Fruit fly (Drosophila melanogaster) whole organism, embryonic: ENCODE data around the gene Hrb98DE.
A peak's percentile ranks its signal among the peaks of the same experiment; 100 is the strongest.

Experiments
- Abd-B ChIP-seq: fragments of 200-800 bp; sonication (Bioruptor generic); optimal IDR thresholded peaks from 2 replicates; lab custom pipeline; 2018; ENCODE audit warnings: missing biosample characterization, mild to moderate bottlenecking, missing genetic modification characterization, moderate library complexity
- Antp ChIP-seq: fragments of 200-800 bp; sonication (Bioruptor generic); optimal IDR thresholded peaks from 3 replicates; lab custom pipeline; 2016; ENCODE audit warnings: missing biosample characterization, missing genetic modification characterization
- Asciz ChIP-seq: fragments of 200-800 bp; sonication (Bioruptor generic); optimal IDR thresholded peaks from 2 replicates; lab custom pipeline; 2017; ENCODE audit warnings: missing biosample characterization, mild to moderate bottlenecking, missing genetic modification characterization, missing genetic modification reagents
- Bdp1 ChIP-seq: fragments of 200-800 bp; sonication (Bioruptor generic); optimal IDR thresholded peaks from 3 replicates; lab custom pipeline; 2016; ENCODE audit warnings: missing biosample characterization, missing genetic modification characterization
- CG10209 ChIP-seq: fragments of 200-800 bp; sonication (Bioruptor generic); optimal IDR thresholded peaks from 3 replicates; lab custom pipeline; 2017; ENCODE audit warnings: missing biosample characterization, mild to moderate bottlenecking, missing genetic modification characterization, missing genetic modification reagents
- CG10565 ChIP-seq: fragments of 200-800 bp; sonication (Bioruptor generic); optimal IDR thresholded peaks from 3 replicates; lab custom pipeline; 2016; ENCODE audit warnings: missing biosample characterization, mild to moderate bottlenecking, missing genetic modification characterization
- CG12104 ChIP-seq: fragments of 200-800 bp; sonication (Bioruptor generic); optimal IDR thresholded peaks from 3 replicates; lab custom pipeline; 2016; ENCODE audit warnings: missing biosample characterization, missing genetic modification characterization
- CG13775 ChIP-seq: fragments of 200-800 bp; sonication (Bioruptor generic); optimal IDR thresholded peaks from 3 replicates; lab custom pipeline; 2017; ENCODE audit warnings: missing biosample characterization, mild to moderate bottlenecking, missing genetic modification characterization
- CG15073 ChIP-seq: fragments of 200-800 bp; sonication (Bioruptor generic); optimal IDR thresholded peaks from 2 replicates; lab custom pipeline; 2016; ENCODE audit warnings: missing biosample characterization, missing genetic modification characterization
- CG15514 ChIP-seq: fragments of 200-800 bp; sonication (Bioruptor generic); optimal IDR thresholded peaks from 3 replicates; lab custom pipeline; 2017; ENCODE audit warnings: missing biosample characterization, missing genetic modification characterization, mild to moderate bottlenecking, moderate library complexity, missing genetic modification reagents
- CG16779 ChIP-seq: fragments of 200-800 bp; sonication (Bioruptor generic); IDR thresholded peaks from 2 replicates; pipeline ENCODE4 v1.3.6; 2022; ENCODE audit warnings: missing biosample characterization, missing genetic modification characterization
- CG17361 ChIP-seq: fragments of 200-800 bp; sonication (Bioruptor generic); IDR thresholded peaks from 3 replicates; pipeline ENCODE4 v1.3.6; 2022; ENCODE audit warnings: missing biosample characterization, missing genetic modification characterization
- CG17385 ChIP-seq: fragments of 200-800 bp; sonication (Bioruptor generic); optimal IDR thresholded peaks from 3 replicates; lab custom pipeline; 2018; ENCODE audit warnings: missing biosample characterization, mild to moderate bottlenecking, missing genetic modification characterization
- CG18262 ChIP-seq: fragments of 200-800 bp; optimal IDR thresholded peaks from 3 replicates; lab custom pipeline; 2019; ENCODE audit warnings: missing biosample characterization, mild to moderate bottlenecking, missing genetic modification characterization, moderate library complexity
- CG18619 ChIP-seq: fragments of 200-800 bp; sonication (Bioruptor generic); optimal IDR thresholded peaks from 3 replicates; lab custom pipeline; 2017; ENCODE audit warnings: missing biosample characterization, mild to moderate bottlenecking, missing genetic modification characterization
- CG2678 ChIP-seq: fragments of 200-800 bp; sonication (Bioruptor generic); optimal IDR thresholded peaks from 3 replicates; lab custom pipeline; 2019; ENCODE audit warnings: missing biosample characterization, mild to moderate bottlenecking, missing genetic modification characterization, moderate library complexity
- CG31441 ChIP-seq: fragments of 200-800 bp; sonication (Bioruptor generic); IDR thresholded peaks from 2 replicates; pipeline ENCODE4 v1.3.6; 2022; ENCODE audit warnings: missing biosample characterization, missing genetic modification characterization
- CG3281 ChIP-seq: fragments of 200-800 bp; sonication (Bioruptor generic); optimal IDR thresholded peaks from 3 replicates; lab custom pipeline; 2017; ENCODE audit warnings: missing biosample characterization, mild to moderate bottlenecking, missing genetic modification characterization
- CG34376 ChIP-seq: fragments of 200-800 bp; sonication (Bioruptor generic); optimal IDR thresholded peaks from 2 replicates; lab custom pipeline; 2018; ENCODE audit warnings: missing biosample characterization, mild to moderate bottlenecking, missing genetic modification characterization
- CG42726 ChIP-seq: fragments of 200-800 bp; sonication (Bioruptor generic); IDR thresholded peaks from 2 replicates; pipeline ENCODE4 v1.3.6; 2022; ENCODE audit warnings: missing biosample characterization, missing genetic modification characterization; ENCODE audit not compliant: partially characterized antibody
- CG4360 ChIP-seq: fragments of 200-800 bp; sonication (Bioruptor generic); IDR thresholded peaks from 2 replicates; pipeline ENCODE4 v1.3.6; 2022; ENCODE audit warnings: missing biosample characterization, missing genetic modification characterization
- CG4424 ChIP-seq: fragments of 200-800 bp; sonication (Bioruptor generic); optimal IDR thresholded peaks from 3 replicates; lab custom pipeline; 2016; ENCODE audit warnings: missing biosample characterization, missing genetic modification characterization
- CG4707 ChIP-seq: fragments of 200-800 bp; sonication (Bioruptor generic); optimal IDR thresholded peaks from 2 replicates; lab custom pipeline; 2018; ENCODE audit warnings: missing biosample characterization, mild to moderate bottlenecking, missing genetic modification characterization, moderate library complexity
- CG4820 ChIP-seq: fragments of 200-800 bp; sonication (Bioruptor generic); optimal IDR thresholded peaks from 3 replicates; lab custom pipeline; 2016; ENCODE audit warnings: missing biosample characterization, missing genetic modification characterization
- CrebB ChIP-seq: fragments of 200-800 bp; sonication (Bioruptor generic); optimal IDR thresholded peaks from 3 replicates; lab custom pipeline; 2018; ENCODE audit warnings: missing biosample characterization, mild to moderate bottlenecking, missing genetic modification characterization
- Drgx ChIP-seq: fragments of 200-800 bp; sonication (Bioruptor generic); IDR thresholded peaks from 2 replicates; pipeline ENCODE4 v1.3.6; 2022; ENCODE audit warnings: missing biosample characterization, missing genetic modification characterization
- E2f2 ChIP-seq: fragments of 200-800 bp; sonication (Bioruptor generic); IDR thresholded peaks from 2 replicates; pipeline ENCODE4 v1.3.6; 2022; ENCODE audit warnings: missing biosample characterization, missing genetic modification characterization
- Ets65A ChIP-seq: fragments of 200-800 bp; sonication (Bioruptor generic); peaks from one replicate; lab custom pipeline; 2016; ENCODE audit warnings: missing biosample characterization, missing genetic modification characterization
- Hr51 ChIP-seq, 2 experiments: fragments of 200-800 bp; sonication (Bioruptor generic); optimal IDR thresholded peaks; 2 replicates in 1 of 2; 3 replicates in 1 of 2; lab custom pipeline; 2016 to 2018; ENCODE audit warnings: missing biosample characterization in 2 of 2, missing genetic modification characterization in 2 of 2, mild to moderate bottlenecking in 1 of 2, moderate library complexity in 1 of 2
- Lim3 ChIP-seq: fragments of 200-800 bp; sonication (Bioruptor generic); IDR thresholded peaks from 2 replicates; pipeline ENCODE4 v1.3.6; 2022; ENCODE audit warnings: missing biosample characterization, missing genetic modification characterization
- Med ChIP-seq: fragments of 200-800 bp; sonication (Bioruptor generic); peaks from one replicate; lab custom pipeline; 2016; ENCODE audit warnings: missing biosample characterization, missing genetic modification characterization, mild to moderate bottlenecking, inconsistent platforms, moderate library complexity
- Ptx1 ChIP-seq: fragments of 200-800 bp; sonication (Bioruptor generic); IDR thresholded peaks from 2 replicates; pipeline ENCODE4 v1.3.6; 2022; ENCODE audit warnings: missing biosample characterization, missing genetic modification characterization
- Sin3A ChIP-seq: fragments of >200 bp; optimal IDR thresholded peaks from 2 replicates; lab custom pipeline; 2018
- Sox102F ChIP-seq: fragments of 200-800 bp; sonication (Bioruptor generic); optimal IDR thresholded peaks from 2 replicates; lab custom pipeline; 2018; ENCODE audit warnings: missing biosample characterization, mild to moderate bottlenecking, missing genetic modification characterization, moderate library complexity
- Spps ChIP-seq: fragments of 200-800 bp; sonication (Bioruptor generic); optimal IDR thresholded peaks from 2 replicates; lab custom pipeline; 2018; ENCODE audit warnings: missing biosample characterization, mild to moderate bottlenecking, missing genetic modification characterization
- bbx ChIP-seq: fragments of 200-800 bp; sonication (Bioruptor generic); IDR thresholded peaks from 2 replicates; pipeline ENCODE4 v1.3.6; 2022; ENCODE audit warnings: missing biosample characterization, missing genetic modification characterization; ENCODE audit not compliant: partially characterized antibody
- bsh ChIP-seq, 2 experiments: fragments of 200-800 bp; sonication (Bioruptor generic); optimal IDR thresholded peaks; 2 replicates each; lab custom pipeline; 2017 to 2018; ENCODE audit warnings: mild to moderate bottlenecking in 2 of 2, missing biosample characterization in 2 of 2, missing genetic modification characterization in 2 of 2, moderate library complexity in 1 of 2
- dan ChIP-seq: fragments of 200-800 bp; sonication (Bioruptor generic); IDR thresholded peaks from 2 replicates; pipeline ENCODE4 v1.3.6; 2022; ENCODE audit warnings: missing biosample characterization, missing genetic modification characterization
- dpn ChIP-seq, 2 experiments: fragments of 200-800 bp; sonication (Bioruptor generic); optimal IDR thresholded peaks; 3 replicates each; lab custom pipeline; 2016; ENCODE audit warnings: missing biosample characterization in 2 of 2, missing genetic modification characterization in 2 of 2
- ewg ChIP-seq: fragments of 200-800 bp; sonication (Bioruptor generic); optimal IDR thresholded peaks from 3 replicates; lab custom pipeline; 2017; ENCODE audit warnings: mild to moderate bottlenecking, missing biosample characterization, missing genetic modification reagents, missing genetic modification characterization
- gsb ChIP-seq: fragments of 200-800 bp; sonication (Bioruptor generic); IDR thresholded peaks from 2 replicates; pipeline ENCODE4 v1.3.6; 2022; ENCODE audit warnings: missing biosample characterization, missing genetic modification characterization
- h ChIP-seq: fragments of >200 bp; optimal IDR thresholded peaks from 2 replicates; lab custom pipeline; 2017
- inv ChIP-seq: fragments of 200-800 bp; sonication (Bioruptor generic); IDR thresholded peaks from 2 replicates; pipeline ENCODE4 v1.3.6; 2022; ENCODE audit warnings: missing biosample characterization, missing genetic modification characterization; ENCODE audit not compliant: partially characterized antibody
- nerfin-1 ChIP-seq: fragments of 200-800 bp; sonication (Bioruptor generic); optimal IDR thresholded peaks from 3 replicates; lab custom pipeline; 2019; ENCODE audit warnings: missing biosample characterization, mild to moderate bottlenecking, missing genetic modification characterization, moderate library complexity
- nmo ChIP-seq: fragments of 200-800 bp; sonication (Bioruptor generic); optimal IDR thresholded peaks from 2 replicates; lab custom pipeline; 2018; ENCODE audit warnings: missing biosample characterization, mild to moderate bottlenecking, missing genetic modification characterization, moderate library complexity
- pb ChIP-seq: fragments of 200-800 bp; sonication (Bioruptor generic); optimal IDR thresholded peaks from 3 replicates; lab custom pipeline; 2016; ENCODE audit warnings: missing biosample characterization, missing genetic modification characterization
- pita ChIP-seq: fragments of 200-800 bp; sonication (Bioruptor generic); optimal IDR thresholded peaks from 2 replicates; lab custom pipeline; 2017; ENCODE audit warnings: missing biosample characterization, mild to moderate bottlenecking, missing genetic modification characterization
- row ChIP-seq: fragments of 200-800 bp; sonication (Bioruptor generic); IDR thresholded peaks from 3 replicates; pipeline ENCODE4 v1.3.6; 2022; ENCODE audit warnings: missing biosample characterization, missing genetic modification characterization
- sens ChIP-seq: fragments of 200-800 bp; sonication (Bioruptor generic); peaks from one replicate; lab custom pipeline; 2016; ENCODE audit warnings: missing biosample characterization, missing genetic modification characterization
- unpg ChIP-seq: fragments of 200-800 bp; sonication (Bioruptor generic); optimal IDR thresholded peaks from 3 replicates; lab custom pipeline; 2018; ENCODE audit warnings: missing biosample characterization, mild to moderate bottlenecking, missing genetic modification characterization, moderate library complexity
- zf30C ChIP-seq: fragments of 200-800 bp; sonication (Bioruptor generic); optimal IDR thresholded peaks from 3 replicates; lab custom pipeline; 2018; ENCODE audit warnings: missing biosample characterization, mild to moderate bottlenecking, missing genetic modification characterization
- zfh2 ChIP-seq: fragments of 200-800 bp; sonication (Bioruptor generic); optimal IDR thresholded peaks from 2 replicates; lab custom pipeline; 2016; ENCODE audit warnings: missing biosample characterization, missing genetic modification characterization

The Hrb98DE gene

DNA sequence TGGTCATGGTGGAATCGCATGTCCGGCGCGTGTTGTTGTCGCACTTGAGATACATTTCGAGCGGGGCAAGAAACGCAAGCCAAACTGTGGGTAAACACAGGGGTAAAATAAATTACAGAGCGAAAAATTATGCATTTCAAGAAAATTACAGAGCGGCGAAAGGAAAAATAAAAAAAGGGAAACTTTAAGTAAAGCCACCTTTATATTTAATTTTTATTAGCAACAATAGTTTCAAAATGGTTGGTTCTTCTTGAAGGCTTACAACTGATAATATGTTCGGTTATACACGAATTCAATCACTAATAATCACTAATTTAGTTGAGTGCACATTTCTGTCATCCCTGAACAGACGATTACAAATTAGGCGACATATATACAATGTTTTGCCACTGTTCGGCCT lies 23.9 kb downstream of the Hrb98DE start (continued):
- no peak for TF ChIP-seq nerfin-1
- no peak for TF ChIP-seq gsb (GFP tag; lab: Robert Waterston, UW)
- TF ChIP-seq Bdp1 (GFP tag; lab: Kevin White, UChicago) = no peak
- peak; percentile 22 for TF ChIP-seq CG18262 (tag; lab: Kevin White, UChicago)
- no peak for TF ChIP-seq Abd-B (GFP tag; lab: Kevin White, UChicago)
- TF ChIP-seq CG10565 (GFP tag; lab: Kevin White, UChicago) = no peak
- TF ChIP-seq CG12104 (GFP tag; lab: Kevin White, UChicago) = no peak
- TF ChIP-seq dan (GFP tag; lab: Robert Waterston, UW) = no peak
- no peak for TF ChIP-seq bbx (GFP tag; lab: Robert Waterston, UW)
- peak; percentile 2 for TF ChIP-seq CG17385 (GFP tag; lab: Kevin White, UChicago)
- peak; percentile 12 for TF ChIP-seq CG10209 (GFP tag; lab: Kevin White, UChicago)
- TF ChIP-seq nmo (GFP tag; lab: Kevin White, UChicago) = peak; percentile 33
- TF ChIP-seq zf30C (GFP tag; lab: Kevin White, UChicago) = peak; percentile 39
- peak; percentile 7 for TF ChIP-seq CG4424 (GFP tag; lab: Kevin White, UChicago)
- no peak for TF ChIP-seq CG4820 (GFP tag; lab: Kevin White, UChicago)
- no peak for TF ChIP-seq CG13775 (GFP tag; lab: Kevin White, UChicago)
- no peak for TF ChIP-seq CG3281 (GFP tag; lab: Kevin White, UChicago)
- TF ChIP-seq CG2678 (tag; lab: Kevin White, UChicago) = peak; percentile 35
- TF ChIP-seq h (lab: Kevin White, UChicago) = no peak
- TF ChIP-seq Sin3A = no peak
- no peak for TF ChIP-seq pita (GFP tag; lab: Kevin White, UChicago)
- peak; percentile 38 for TF ChIP-seq Sox102F (GFP tag; lab: Kevin White, UChicago)
- TF ChIP-seq E2f2 = no peak
- no peak for TF ChIP-seq CG42726 (GFP tag; lab: Robert Waterston, UW)
- TF ChIP-seq Drgx (GFP tag; lab: Robert Waterston, UW) = peak; percentile 60
- peak; percentile 83 for TF ChIP-seq sens (GFP tag; lab: Kevin White, UChicago)
- TF ChIP-seq Hr51 (GFP tag; optimal IDR thresholded peaks at IDR 0.05; lab: Kevin White, UChicago) = peak in 1 of 2 experiments; percentile 59
- peak; percentile 40 for TF ChIP-seq Asciz (GFP tag; lab: Kevin White, UChicago)
- peak in 1 of 2 experiments; percentile 33 for TF ChIP-seq bsh (GFP tag; optimal IDR thresholded peaks at IDR 0.05; lab: Kevin White, UChicago)
- 0 out of 3 replicates have a peak, but pooled peaks have one; percentile 28 for TF ChIP-seq CG17361 (GFP tag; lab: Robert Waterston, UW)
- TF ChIP-seq CG18619 (GFP tag; lab: Kevin White, UChicago) = no peak
- TF ChIP-seq CG31441 (GFP tag; lab: Robert Waterston, UW) = peak; percentile 50; the same call in 1 of the 2 replicates
- peak; percentile 46 for TF ChIP-seq Ptx1
- TF ChIP-seq row (GFP tag; lab: Robert Waterston, UW) = peak; percentile 51; the same call in 2 of the 3 replicates
- TF ChIP-seq Ets65A (GFP tag; lab: Kevin White, UChicago) = peak; percentile 23
- no peak for TF ChIP-seq CG15073 (GFP tag; lab: Kevin White, UChicago)
- TF ChIP-seq Med (GFP tag; lab: Kevin White, UChicago) = peak; percentile 68
- TF ChIP-seq CG4360 (GFP tag; lab: Robert Waterston, UW) = no peak
- TF ChIP-seq unpg = peak; percentile 32
- no peak for TF ChIP-seq dpn (GFP tag; optimal IDR thresholded peaks at IDR 0.05; lab: Kevin White, UChicago)
- TF ChIP-seq ewg (GFP tag; lab: Kevin White, UChicago) = no peak
- no peak for TF ChIP-seq pb (GFP tag; lab: Kevin White, UChicago)
- TF ChIP-seq Antp = no peak
- TF ChIP-seq CG34376 (GFP tag; lab: Kevin White, UChicago) = no peak
- TF ChIP-seq Lim3 (GFP tag; lab: Robert Waterston, UW) = no peak
- TF ChIP-seq zfh2 (GFP tag; lab: Kevin White, UChicago) = no peak
- no peak for TF ChIP-seq CG15514 (GFP tag; lab: Kevin White, UChicago)
- TF ChIP-seq CG4707 (GFP tag; lab: Kevin White, UChicago) = no peak
- TF ChIP-seq Spps (tag; lab: Kevin White, UChicago) = no peak
- no peak for TF ChIP-seq inv (GFP tag; lab: Robert Waterston, UW)
- no peak for TF ChIP-seq CG16779 (GFP tag; lab: Robert Waterston, UW)
- TF ChIP-seq CrebB (tag; lab: Kevin White, UChicago) = no peak
